Worm (Caenorhabditis elegans) whole organism, late embryonic: ENCODE data around the gene C12D5.5.

Source experiments
- ahr-1 ChIP-seq: sonication (generic microtip); optimal IDR thresholded peaks from 2 replicates; lab custom pipeline; 2016; ENCODE audit warnings: missing genetic modification characterization, missing compliant biosample characterization
- ama-1 ChIP-seq: fragments of 150-350 bp; optimal IDR thresholded peaks from 2 replicates; lab custom pipeline; 2014
- ceh-48 ChIP-seq: sonication (generic microtip); optimal IDR thresholded peaks from 2 replicates; lab custom pipeline; 2016; ENCODE audit warnings: missing genetic modification characterization, inconsistent platforms, missing compliant biosample characterization
- ceh-9 ChIP-seq: sonication (generic microtip); optimal IDR thresholded peaks from 2 replicates; lab custom pipeline; 2016; ENCODE audit warnings: mild to moderate bottlenecking, missing genetic modification characterization, inconsistent platforms, missing compliant biosample characterization
- dve-1 ChIP-seq: sonication (generic microtip); optimal IDR thresholded peaks from 2 replicates; lab custom pipeline; 2017; ENCODE audit warnings: antibody characterized with exemption, mild to moderate bottlenecking, missing genetic modification characterization, missing compliant biosample characterization
- elt-2 ChIP-seq: sonication (generic microtip); optimal IDR thresholded peaks from 2 replicates; lab custom pipeline; 2016; ENCODE audit warnings: missing genetic modification reagents, missing genetic modification characterization, missing compliant biosample characterization
- fkh-10 ChIP-seq: fragments of 150-350 bp; optimal IDR thresholded peaks from 2 replicates; lab custom pipeline; 2014; ENCODE audit warnings: missing biosample characterization, missing genetic modification reagents, missing genetic modification characterization
- hlh-30 ChIP-seq: sonication (generic microtip); optimal IDR thresholded peaks from 2 replicates; lab custom pipeline; 2017; ENCODE audit warnings: antibody characterized with exemption, missing genetic modification characterization, missing compliant biosample characterization; ENCODE audit not compliant: insufficient read depth
- madf-2 ChIP-seq: sonication (generic microtip); optimal IDR thresholded peaks from 2 replicates; lab custom pipeline; 2017; ENCODE audit warnings: missing genetic modification characterization, missing compliant biosample characterization
- nfya-1 ChIP-seq: sonication (generic microtip); optimal IDR thresholded peaks from 2 replicates; lab custom pipeline; 2017; ENCODE audit warnings: missing genetic modification characterization, mild to moderate bottlenecking, missing compliant biosample characterization, antibody characterized with exemption, moderate library complexity
- sox-4 ChIP-seq: sonication (generic microtip); optimal IDR thresholded peaks from 2 replicates; lab custom pipeline; 2017; ENCODE audit warnings: mild to moderate bottlenecking, missing genetic modification characterization, inconsistent platforms, missing compliant biosample characterization
- unc-3 ChIP-seq, 2 experiments: fragments of 200-800 bp in 1 of 2; sonication (Bioruptor generic) in 1 of 2; sonication (generic microtip) in 1 of 2; conservative IDR thresholded peaks in 1 of 2; optimal IDR thresholded peaks in 1 of 2; 2 replicates each; pipeline versions ENCODE4 v1.3.6 to Lab custom; 2016 to 2022; ENCODE audit warnings: missing compliant biosample characterization in 2 of 2, missing genetic modification characterization in 2 of 2, missing genetic modification reagents in 1 of 2
- unc-55 ChIP-seq: sonication (generic microtip); optimal IDR thresholded peaks from 2 replicates; lab custom pipeline; 2017; ENCODE audit warnings: missing biosample characterization, missing genetic modification reagents, missing genetic modification characterization
- zip-5 ChIP-seq: sonication (generic microtip); optimal IDR thresholded peaks from 2 replicates; lab custom pipeline; 2016; ENCODE audit warnings: missing genetic modification characterization, missing compliant biosample characterization

ce11 chrV:7705316-7705715 lies 37.3 kb downstream of the C12D5.5 start, which contains the start of gene srw-3:
- no peak for TF ChIP-seq ahr-1 (tag; lab: Kevin White, UChicago)
- TF ChIP-seq sox-4 (tag; lab: Kevin White, UChicago) = no peak
- TF ChIP-seq nfya-1 = no peak
- no peak for TF ChIP-seq ama-1 (lab: Kevin White, UChicago)
- no peak for TF ChIP-seq ceh-48 (tag; lab: Kevin White, UChicago)
- TF ChIP-seq ceh-9 (tag; lab: Kevin White, UChicago) = no peak
- TF ChIP-seq elt-2 (tag; lab: Kevin White, UChicago) = no peak
- TF ChIP-seq madf-2 (tag; lab: Kevin White, UChicago) = no peak
- no peak for TF ChIP-seq fkh-10 (GFP tag; lab: Kevin White, UChicago)
- no peak for TF ChIP-seq unc-3 (GFP tag; conservative IDR thresholded peaks at IDR 0.05; lab: Robert Waterston, UW)
- no peak for TF ChIP-seq unc-3 (tag; optimal IDR thresholded peaks at IDR 0.05; lab: Kevin White, UChicago)
- TF ChIP-seq unc-55 (GFP tag; lab: Kevin White, UChicago) = no peak
- no peak for TF ChIP-seq zip-5 (tag; lab: Kevin White, UChicago)
- no peak for TF ChIP-seq dve-1 (tag; lab: Kevin White, UChicago)
- TF ChIP-seq hlh-30 (tag; lab: Kevin White, UChicago) = no peak
